Fruit fly (Drosophila melanogaster) whole organism, embryonic: ENCODE measurements around the gene CG42525.
A peak's percentile ranks its signal among the peaks of the same experiment; 100 is the strongest.

Experiments used
- Atf6 ChIP-seq: fragments of 200-800 bp; sonication (Bioruptor generic); IDR thresholded peaks from 2 replicates; pipeline ENCODE4 v1.3.6; 2022; ENCODE audit warnings: missing biosample characterization, missing genetic modification characterization
- BtbVII ChIP-seq: fragments of 200-800 bp; sonication (Bioruptor generic); optimal IDR thresholded peaks from 3 replicates; lab custom pipeline; 2017; ENCODE audit warnings: missing biosample characterization, mild to moderate bottlenecking, missing genetic modification characterization
- CG10147 ChIP-seq: fragments of 200-800 bp; sonication (Bioruptor generic); optimal IDR thresholded peaks from 2 replicates; lab custom pipeline; 2019; ENCODE audit warnings: missing biosample characterization, mild to moderate bottlenecking, missing genetic modification characterization, moderate library complexity
- CG12155 ChIP-seq: fragments of 200-800 bp; sonication (Bioruptor generic); optimal IDR thresholded peaks from 3 replicates; lab custom pipeline; 2016; ENCODE audit warnings: missing biosample characterization, missing genetic modification characterization
- CG12744 ChIP-seq: fragments of 200-800 bp; sonication (Bioruptor generic); optimal IDR thresholded peaks from 2 replicates; lab custom pipeline; 2016; ENCODE audit warnings: missing biosample characterization, missing genetic modification characterization
- CG14441 ChIP-seq: fragments of 200-800 bp; sonication (Bioruptor generic); IDR thresholded peaks from 2 replicates; pipeline ENCODE4 v1.3.6; 2022; ENCODE audit warnings: missing biosample characterization, missing genetic modification characterization
- CG17359 ChIP-seq: fragments of 200-800 bp; sonication (Bioruptor generic); optimal IDR thresholded peaks from 3 replicates; lab custom pipeline; 2018; ENCODE audit warnings: missing biosample characterization, mild to moderate bottlenecking, missing genetic modification characterization, moderate library complexity
- CG31365 ChIP-seq: fragments of 200-800 bp; sonication (Bioruptor generic); optimal IDR thresholded peaks from 2 replicates; lab custom pipeline; 2018; ENCODE audit warnings: missing biosample characterization, mild to moderate bottlenecking, missing genetic modification characterization
- CG31388 ChIP-seq: fragments of 200-800 bp; sonication (Bioruptor generic); optimal IDR thresholded peaks from 2 replicates; lab custom pipeline; 2016; ENCODE audit warnings: missing biosample characterization, missing genetic modification characterization
- CG32532 ChIP-seq: fragments of 200-800 bp; sonication (Bioruptor generic); IDR thresholded peaks from 2 replicates; pipeline ENCODE4 v1.3.6; 2022; ENCODE audit warnings: missing biosample characterization, missing genetic modification characterization
- CG33213 ChIP-seq: fragments of 200-800 bp; sonication (Bioruptor generic); optimal IDR thresholded peaks from 3 replicates; lab custom pipeline; 2016; ENCODE audit warnings: missing biosample characterization, missing genetic modification characterization
- CG3838 ChIP-seq: fragments of 200-800 bp; sonication (Bioruptor generic); optimal IDR thresholded peaks from 3 replicates; lab custom pipeline; 2016; ENCODE audit warnings: missing biosample characterization, missing genetic modification characterization
- CG4328 ChIP-seq: fragments of 200-800 bp; sonication (Bioruptor generic); optimal IDR thresholded peaks from 3 replicates; lab custom pipeline; 2017; ENCODE audit warnings: missing biosample characterization, missing genetic modification reagents, missing genetic modification characterization
- CG4424 ChIP-seq: fragments of 200-800 bp; sonication (Bioruptor generic); optimal IDR thresholded peaks from 3 replicates; lab custom pipeline; 2016; ENCODE audit warnings: missing biosample characterization, missing genetic modification characterization
- CG5180 ChIP-seq: fragments of 200-800 bp; sonication (Bioruptor generic); optimal IDR thresholded peaks from 3 replicates; lab custom pipeline; 2017; ENCODE audit warnings: missing biosample characterization, missing genetic modification characterization, mild to moderate bottlenecking, moderate library complexity, missing genetic modification reagents
- CG6791 ChIP-seq: fragments of 200-800 bp; sonication (Bioruptor generic); IDR thresholded peaks from 3 replicates; pipeline ENCODE4 v1.3.6; 2022; ENCODE audit warnings: missing biosample characterization, missing genetic modification characterization; ENCODE audit not compliant: partially characterized antibody
- CG7928 ChIP-seq: fragments of 200-800 bp; sonication (Bioruptor generic); optimal IDR thresholded peaks from 2 replicates; lab custom pipeline; 2017; ENCODE audit warnings: missing biosample characterization, mild to moderate bottlenecking, missing genetic modification characterization
- CG9437 ChIP-seq: fragments of 200-800 bp; sonication (Bioruptor generic); optimal IDR thresholded peaks from 2 replicates; lab custom pipeline; 2018; ENCODE audit warnings: missing biosample characterization, mild to moderate bottlenecking, missing genetic modification characterization
- CG9609 ChIP-seq: fragments of 200-800 bp; sonication (Bioruptor generic); optimal IDR thresholded peaks from 3 replicates; lab custom pipeline; 2016; ENCODE audit warnings: missing biosample characterization, missing genetic modification characterization
- Dbx ChIP-seq: fragments of 200-800 bp; sonication (Bioruptor generic); IDR thresholded peaks from 3 replicates; pipeline ENCODE4 v1.3.6; 2022; ENCODE audit warnings: missing biosample characterization, missing genetic modification characterization
- Dip2 ChIP-seq: fragments of 200-800 bp; sonication (Bioruptor generic); IDR thresholded peaks from 2 replicates; pipeline ENCODE4 v1.3.6; 2022; ENCODE audit warnings: missing biosample characterization, missing genetic modification characterization
- Doc3 ChIP-seq: fragments of 200-800 bp; sonication (Bioruptor generic); IDR thresholded peaks from 3 replicates; pipeline ENCODE4 v1.3.6; 2022; ENCODE audit warnings: missing biosample characterization, missing genetic modification characterization; ENCODE audit not compliant: partially characterized antibody
- Gug ChIP-seq: fragments of 200-800 bp; sonication (Bioruptor generic); IDR thresholded peaks from 4 replicates; pipeline ENCODE4 v1.3.6; 2022; ENCODE audit warnings: missing biosample characterization, missing genetic modification characterization
- Hmr ChIP-seq: fragments of 200-800 bp; sonication (Bioruptor generic); optimal IDR thresholded peaks from 3 replicates; lab custom pipeline; 2017; ENCODE audit warnings: mild to moderate bottlenecking, missing biosample characterization, missing genetic modification reagents, missing genetic modification characterization
- Lhr ChIP-seq: fragments of 200-800 bp; sonication (Bioruptor generic); optimal IDR thresholded peaks from 3 replicates; lab custom pipeline; 2017; ENCODE audit warnings: mild to moderate bottlenecking, missing biosample characterization, missing genetic modification reagents, missing genetic modification characterization
- MESR4 ChIP-seq: fragments of 200-800 bp; sonication (Bioruptor generic); optimal IDR thresholded peaks from 2 replicates; lab custom pipeline; 2018; ENCODE audit warnings: missing biosample characterization, mild to moderate bottlenecking, missing genetic modification characterization, moderate library complexity
- Nf-YC ChIP-seq: fragments of 200-800 bp; optimal IDR thresholded peaks from 3 replicates; lab custom pipeline; 2019; ENCODE audit warnings: missing biosample characterization, mild to moderate bottlenecking, missing genetic modification characterization, moderate library complexity
- Rfx ChIP-seq: fragments of 200-800 bp; sonication (Bioruptor generic); IDR thresholded peaks from 2 replicates; pipeline ENCODE4 v1.3.6; 2022; ENCODE audit warnings: missing biosample characterization, missing genetic modification characterization
- Sin3A ChIP-seq: fragments of >200 bp; optimal IDR thresholded peaks from 2 replicates; lab custom pipeline; 2018
- Sry-β ChIP-seq: fragments of 200-800 bp; sonication (Bioruptor generic); optimal IDR thresholded peaks from 2 replicates; lab custom pipeline; 2018; ENCODE audit warnings: missing biosample characterization, mild to moderate bottlenecking, missing genetic modification characterization, moderate library complexity
- Sry-δ ChIP-seq: fragments of 200-800 bp; sonication (Bioruptor generic); optimal IDR thresholded peaks from 2 replicates; lab custom pipeline; 2016; ENCODE audit warnings: missing biosample characterization, missing genetic modification characterization
- cg ChIP-seq: fragments of 200-800 bp; sonication (Bioruptor generic); optimal IDR thresholded peaks from 3 replicates; lab custom pipeline; 2019; ENCODE audit warnings: missing biosample characterization, mild to moderate bottlenecking, missing genetic modification characterization, moderate library complexity
- chif ChIP-seq, 2 experiments: fragments of 200-800 bp; sonication (Bioruptor generic); optimal IDR thresholded peaks; 3 replicates each; lab custom pipeline; 2016; ENCODE audit warnings: missing biosample characterization in 2 of 2, missing genetic modification characterization in 2 of 2
- dm ChIP-seq: fragments of 200-800 bp; sonication (Bioruptor generic); optimal IDR thresholded peaks from 3 replicates; lab custom pipeline; 2016; ENCODE audit warnings: missing biosample characterization, missing genetic modification characterization
- exex ChIP-seq: fragments of 200-800 bp; sonication (Bioruptor generic); optimal IDR thresholded peaks from 4 replicates; lab custom pipeline; 2018; ENCODE audit warnings: missing biosample characterization, mild to moderate bottlenecking, missing genetic modification characterization, moderate library complexity
- gcm ChIP-seq: fragments of 200-800 bp; sonication (Bioruptor generic); optimal IDR thresholded peaks from 2 replicates; lab custom pipeline; 2019; ENCODE audit warnings: missing biosample characterization, mild to moderate bottlenecking, missing genetic modification characterization, moderate library complexity
- gsb ChIP-seq: fragments of 200-800 bp; sonication (Bioruptor generic); IDR thresholded peaks from 2 replicates; pipeline ENCODE4 v1.3.6; 2022; ENCODE audit warnings: missing biosample characterization, missing genetic modification characterization
- ind ChIP-seq: fragments of 200-800 bp; sonication (Bioruptor generic); optimal IDR thresholded peaks from 3 replicates; lab custom pipeline; 2016; ENCODE audit warnings: missing biosample characterization, missing genetic modification characterization
- inv ChIP-seq: fragments of 200-800 bp; sonication (Bioruptor generic); IDR thresholded peaks from 2 replicates; pipeline ENCODE4 v1.3.6; 2022; ENCODE audit warnings: missing biosample characterization, missing genetic modification characterization; ENCODE audit not compliant: partially characterized antibody
- kay ChIP-seq: fragments of 200-800 bp; sonication (Bioruptor generic); optimal IDR thresholded peaks from 2 replicates; lab custom pipeline; 2016; ENCODE audit warnings: missing biosample characterization, missing genetic modification characterization
- klu ChIP-seq: fragments of 200-800 bp; sonication (Bioruptor generic); IDR thresholded peaks from 2 replicates; pipeline ENCODE4 v1.3.6; 2022; ENCODE audit warnings: missing biosample characterization, missing genetic modification characterization
- nmo ChIP-seq: fragments of 200-800 bp; sonication (Bioruptor generic); optimal IDR thresholded peaks from 2 replicates; lab custom pipeline; 2018; ENCODE audit warnings: missing biosample characterization, mild to moderate bottlenecking, missing genetic modification characterization, moderate library complexity
- p53 ChIP-seq: fragments of 200-800 bp; sonication (Bioruptor generic); optimal IDR thresholded peaks from 2 replicates; lab custom pipeline; 2016; ENCODE audit warnings: missing biosample characterization, missing genetic modification characterization
- phol ChIP-seq: fragments of 200-800 bp; sonication (Bioruptor generic); optimal IDR thresholded peaks from 3 replicates; lab custom pipeline; 2018; ENCODE audit warnings: missing biosample characterization, mild to moderate bottlenecking, missing genetic modification characterization, moderate library complexity
- repo ChIP-seq: fragments of 200-800 bp; sonication (Bioruptor generic); optimal IDR thresholded peaks from 2 replicates; lab custom pipeline; 2016; ENCODE audit warnings: missing biosample characterization, missing genetic modification characterization
- sc ChIP-seq, 3 experiments: fragments of >200 bp in 2 of 3; fragments of 200-800 bp in 1 of 3; sonication (Bioruptor generic) in 1 of 3; optimal IDR thresholded peaks; 2 replicates in 2 of 3; 3 replicates in 1 of 3; lab custom pipeline; 2017; ENCODE audit warnings: mild to moderate bottlenecking in 1 of 3, missing biosample characterization in 1 of 3, missing genetic modification characterization in 1 of 3, missing genetic modification reagents in 1 of 3
- schlank ChIP-seq: fragments of 200-800 bp; sonication (Bioruptor generic); optimal IDR thresholded peaks from 2 replicates; lab custom pipeline; 2018; ENCODE audit warnings: missing biosample characterization, mild to moderate bottlenecking, missing genetic modification characterization
- sd ChIP-seq: fragments of 200-800 bp; sonication (Bioruptor generic); optimal IDR thresholded peaks from 3 replicates; lab custom pipeline; 2018; ENCODE audit warnings: missing biosample characterization, mild to moderate bottlenecking, missing genetic modification characterization, moderate library complexity
- slp2 ChIP-seq: fragments of 200-800 bp; sonication (Bioruptor generic); optimal IDR thresholded peaks from 2 replicates; lab custom pipeline; 2016; ENCODE audit warnings: missing biosample characterization, missing genetic modification characterization
- tin ChIP-seq: fragments of 200-800 bp; sonication (Bioruptor generic); optimal IDR thresholded peaks from 3 replicates; lab custom pipeline; 2016; ENCODE audit warnings: missing biosample characterization, missing genetic modification characterization
- z ChIP-seq: fragments of 200-800 bp; sonication (Bioruptor generic); IDR thresholded peaks from 3 replicates; pipeline ENCODE4 v1.3.6; 2022; ENCODE audit warnings: missing biosample characterization, missing genetic modification characterization

Gene CG42525

DNA sequence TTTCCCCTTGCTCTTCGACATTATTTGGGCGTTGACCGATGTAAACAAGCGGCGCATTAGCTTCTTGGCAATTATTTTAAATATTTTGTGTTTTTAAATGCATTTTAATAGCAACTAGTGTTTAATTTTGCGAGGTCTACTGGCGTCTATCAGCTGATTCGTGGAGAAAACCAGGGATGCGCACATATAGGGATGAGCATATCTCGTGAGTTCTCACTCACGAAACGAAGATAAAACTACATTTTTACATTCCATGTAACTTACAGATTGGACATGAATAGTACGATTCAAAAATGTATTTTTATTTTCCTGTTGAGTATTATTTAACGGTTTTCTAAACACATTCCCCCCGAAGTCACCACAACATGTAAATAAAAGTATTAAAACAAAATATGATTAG is 7.9 kb upstream of the CG42525 start, which contains the start of gene CG14966 (continued):
- TF ChIP-seq tin (peak; percentile 39), Atf6 (GFP tag; lab: Robert Waterston, UW) (no peak), gcm (GFP tag; lab: Kevin White, UChicago) (no peak), Dip2 (GFP tag; lab: Robert Waterston, UW) (no peak), cg (GFP tag; lab: Kevin White, UChicago) (no peak), exex (tag; lab: Kevin White, UChicago) (peak; percentile 2), BtbVII (GFP tag; lab: Kevin White, UChicago) (no peak), CG9609 (GFP tag; lab: Kevin White, UChicago) (no peak), repo (no peak), CG33213 (GFP tag; lab: Kevin White, UChicago) (peak; percentile 30), CG4424 (GFP tag; lab: Kevin White, UChicago) (peak; percentile 1), schlank (tag; lab: Kevin White, UChicago) (no peak), Gug (GFP tag; lab: Robert Waterston, UW) (peak; percentile 5; the same call in 1 of the 4 replicates), CG12744 (GFP tag; lab: Kevin White, UChicago) (no peak), chif (GFP tag; optimal IDR thresholded peaks at IDR 0.05; lab: Kevin White, UChicago) (peak in 1 of 2 experiments; percentile 11), ind (GFP tag; lab: Kevin White, UChicago) (peak; percentile 19), Dbx (GFP tag; lab: Robert Waterston, UW) (peak; percentile 57; the same call in 2 of the 3 replicates), Sin3A (peak; percentile 24), CG7928 (GFP tag; lab: Kevin White, UChicago) (peak; percentile 97), Hmr (GFP tag; lab: Kevin White, UChicago) (peak; percentile 27), CG32532 (GFP tag; lab: Robert Waterston, UW) (peak; percentile 68), klu (no peak), sd (peak; percentile 82), kay (GFP tag; lab: Kevin White, UChicago) (no peak), CG3838 (no peak), CG6791 (peak; percentile 91), Sry-β (no peak), CG31388 (GFP tag; lab: Kevin White, UChicago) (no peak), inv (GFP tag; lab: Robert Waterston, UW) (peak; percentile 78), CG10147 (GFP tag; lab: Kevin White, UChicago) (peak; percentile 5), Sry-δ (GFP tag; lab: Kevin White, UChicago) (peak; percentile 96), CG31365 (no peak), gsb (no peak), Nf-YC (tag; lab: Kevin White, UChicago) (peak; percentile 64), CG17359 (tag; lab: Kevin White, UChicago) (no peak), CG5180 (GFP tag; lab: Kevin White, UChicago) (no peak), Doc3 (peak; percentile 89), CG14441 (GFP tag; lab: Robert Waterston, UW) (0 out of 2 replicates have a peak, but pooled peaks have one; percentile 16), MESR4 (GFP tag; lab: Kevin White, UChicago) (peak; percentile 62), Rfx (GFP tag; lab: Robert Waterston, UW) (peak; percentile 73), CG12155 (GFP tag; lab: Kevin White, UChicago) (peak; percentile 32), CG9437 (GFP tag; lab: Kevin White, UChicago) (no peak), CG4328 (GFP tag; lab: Kevin White, UChicago) (no peak), Lhr (GFP tag; lab: Kevin White, UChicago) (no peak), sc (optimal IDR thresholded peaks at IDR 0.05; lab: Kevin White, UChicago) (no peak), sc (GFP tag; optimal IDR thresholded peaks at IDR 0.05; lab: Kevin White, UChicago) (no peak), nmo (GFP tag; lab: Kevin White, UChicago) (peak; percentile 43), phol (peak; percentile 35), z (GFP tag; lab: Robert Waterston, UW) (no peak), p53 (GFP tag; lab: Kevin White, UChicago) (peak; percentile 11), slp2 (GFP tag; lab: Kevin White, UChicago) (no peak), dm (no peak)
